Worm (Caenorhabditis elegans): ENCODE results near the gene K07F5.12.

- no peak for TF ChIP-seq W03F9.2 (tag; optimal IDR thresholded peaks at IDR 0.05)
- TF ChIP-seq dao-5 (tag; optimal IDR thresholded peaks at IDR 0.05): no peak
- TF ChIP-seq him-1 (tag; optimal IDR thresholded peaks at IDR 0.05): no peak
Measured at ce11 chrIV:9867915-9868314, 12.1 kb downstream of the K07F5.12 start.
